Worm (Caenorhabditis elegans) whole organism, L3 larva: ENCODE measurements around the gene C34F11.8.

Source experiments
- aly-2 ChIP-seq: fragments of 150-350 bp; optimal IDR thresholded peaks from 2 replicates; lab custom pipeline; 2014; ENCODE audit warnings: missing biosample characterization, missing genetic modification characterization
- ceh-16 ChIP-seq: sonication (generic microtip); optimal IDR thresholded peaks from 2 replicates; lab custom pipeline; 2017; ENCODE audit warnings: missing biosample characterization, missing genetic modification characterization
- lin-39 ChIP-seq: fragments of 150-350 bp; optimal IDR thresholded peaks from 2 replicates; lab custom pipeline; 2018; ENCODE audit warnings: missing biosample characterization, missing genetic modification reagents, missing genetic modification characterization
- nhr-12 ChIP-seq: fragments of 150-350 bp; optimal IDR thresholded peaks from 2 replicates; lab custom pipeline; 2014; ENCODE audit warnings: missing biosample characterization, missing genetic modification characterization
- nhr-237 ChIP-seq: fragments of 150-350 bp; optimal IDR thresholded peaks from 2 replicates; lab custom pipeline; 2014; ENCODE audit warnings: missing biosample characterization, missing genetic modification characterization
- nhr-76 ChIP-seq: fragments of 150-350 bp; sonication (generic microtip); optimal IDR thresholded peaks from 5 replicates; lab custom pipeline; 2014; ENCODE audit warnings: missing biosample characterization, missing genetic modification characterization
- nhr-77 ChIP-seq: fragments of 150-350 bp; optimal IDR thresholded peaks from 2 replicates; lab custom pipeline; 2014; ENCODE audit warnings: missing biosample characterization, missing genetic modification characterization
- unc-62 ChIP-seq: fragments of 150-350 bp; sonication (generic microtip); optimal IDR thresholded peaks from 4 replicates; lab custom pipeline; 2014; ENCODE audit warnings: missing biosample characterization, missing genetic modification reagents, missing genetic modification characterization
- ztf-4 ChIP-seq: fragments of 150-350 bp; optimal IDR thresholded peaks from 2 replicates; lab custom pipeline; 2014; ENCODE audit warnings: missing biosample characterization, missing genetic modification characterization

DNA sequence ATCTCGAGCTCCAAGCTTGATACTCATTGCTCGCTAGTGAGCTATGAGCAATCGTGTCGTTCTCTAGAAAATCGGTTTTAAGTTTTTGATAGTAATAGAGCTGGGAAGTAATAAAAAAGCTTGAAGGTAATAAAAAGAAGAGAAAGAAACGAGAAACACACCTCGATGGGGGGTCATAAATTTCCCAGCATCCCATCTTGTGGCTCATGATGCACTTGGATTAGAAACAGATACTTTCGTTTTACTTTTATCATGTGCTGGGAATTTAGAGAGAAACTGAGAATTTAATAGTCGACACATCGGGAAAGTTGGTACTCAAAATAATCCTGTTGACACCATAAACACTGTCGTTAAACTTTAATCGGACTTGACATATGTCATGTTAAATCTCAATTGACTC lies 9.9 kb upstream of the C34F11.8 start:
- TF ChIP-seq nhr-77 (no peak), lin-39 (tag; lab: Kevin White, UChicago) (no peak), aly-2 (no peak), nhr-76 (tag; lab: Kevin White, UChicago) (no peak), unc-62 (GFP tag; lab: Kevin White, UChicago) (no peak), nhr-237 (tag; lab: Kevin White, UChicago) (no peak), ceh-16 (tag; lab: Kevin White, UChicago) (no peak), ztf-4 (tag; lab: Kevin White, UChicago) (no peak), nhr-12 (tag; lab: Kevin White, UChicago) (no peak)
